Fruit fly (Drosophila melanogaster): ENCODE measurements around the gene CG16986.

DNA sequence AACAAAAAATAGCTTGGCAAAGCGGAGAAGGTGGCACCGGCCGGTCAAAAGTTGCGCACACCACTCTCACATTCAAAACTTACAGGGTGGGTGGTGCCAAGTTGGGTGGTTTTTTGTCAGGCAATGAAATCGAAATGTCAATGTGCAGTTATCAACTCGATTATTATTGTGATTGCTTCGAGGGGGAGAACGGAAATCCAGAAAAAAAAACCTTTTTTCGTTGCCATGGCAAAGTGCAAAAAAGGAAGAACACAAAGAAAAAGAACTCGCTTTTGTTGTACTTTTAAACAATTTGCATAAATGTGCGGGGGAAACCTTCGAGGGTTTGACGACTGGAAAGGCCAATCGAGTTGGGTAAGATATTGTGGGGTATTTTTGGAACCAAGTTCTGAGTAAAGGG lies 15.3 kb upstream of the CG16986 start:
- TF ChIP-seq CG7786 (GFP tag; optimal IDR thresholded peaks at IDR 0.05) (no peak), wdn (GFP tag; IDR thresholded peaks at IDR 0.05) (no peak), CG7357 (GFP tag; IDR thresholded peaks at IDR 0.05) (no peak), CG10274 (GFP tag; optimal IDR thresholded peaks at IDR 0.05) (no peak), fd96Cb (tag; optimal IDR thresholded peaks at IDR 0.05) (no peak), CG2875 (GFP tag; optimal IDR thresholded peaks at IDR 0.05) (no peak), CG12769 (tag; optimal IDR thresholded peaks at IDR 0.05) (no peak), Hr78 (GFP tag; optimal IDR thresholded peaks at IDR 0.05) (no peak), zen (tag; optimal IDR thresholded peaks at IDR 0.05) (no peak), CG10654 (GFP tag; optimal IDR thresholded peaks at IDR 0.05) (no peak), CG6765 (GFP tag; optimal IDR thresholded peaks at IDR 0.05) (no peak), Abd-B (GFP tag; optimal IDR thresholded peaks at IDR 0.05) (no peak)

Data from whole organism, embryonic.